Fruit fly (Drosophila melanogaster) whole organism, embryonic: Measurements from ENCODE around the gene CG9393.

ENCODE experiments used
- Aef1 ChIP-seq: fragments of 200-800 bp; sonication (Bioruptor generic); IDR thresholded peaks from 3 replicates; pipeline ENCODE4 v1.3.6; 2022; ENCODE audit warnings: missing biosample characterization, missing genetic modification characterization
- B-H1 ChIP-seq: fragments of 200-800 bp; sonication (Bioruptor generic); IDR thresholded peaks from 3 replicates; pipeline ENCODE4 v1.3.6; 2022; ENCODE audit warnings: missing biosample characterization, missing genetic modification characterization
- CG1024 ChIP-seq: fragments of 200-800 bp; sonication (Bioruptor generic); IDR thresholded peaks from 2 replicates; pipeline ENCODE4 v1.3.6; 2022; ENCODE audit warnings: missing biosample characterization, missing genetic modification characterization
- CG10654 ChIP-seq: fragments of 200-800 bp; sonication (Bioruptor generic); optimal IDR thresholded peaks from 2 replicates; lab custom pipeline; 2016; ENCODE audit warnings: missing biosample characterization, missing genetic modification characterization
- CG11504 ChIP-seq: fragments of 200-800 bp; sonication (Bioruptor generic); optimal IDR thresholded peaks from 3 replicates; lab custom pipeline; 2019; ENCODE audit warnings: missing biosample characterization, mild to moderate bottlenecking, missing genetic modification characterization, moderate library complexity
- CG12104 ChIP-seq: fragments of 200-800 bp; sonication (Bioruptor generic); optimal IDR thresholded peaks from 3 replicates; lab custom pipeline; 2016; ENCODE audit warnings: missing biosample characterization, missing genetic modification characterization
- CG13424 ChIP-seq: fragments of 200-800 bp; sonication (Bioruptor generic); optimal IDR thresholded peaks from 2 replicates; lab custom pipeline; 2019; ENCODE audit warnings: missing biosample characterization, mild to moderate bottlenecking, missing genetic modification characterization, moderate library complexity
- CG13894 ChIP-seq: fragments of 200-800 bp; sonication (Bioruptor generic); optimal IDR thresholded peaks from 3 replicates; lab custom pipeline; 2018; ENCODE audit warnings: missing biosample characterization, mild to moderate bottlenecking, missing genetic modification characterization, moderate library complexity
- CG1529 ChIP-seq: fragments of 200-800 bp; sonication (Bioruptor generic); optimal IDR thresholded peaks from 3 replicates; lab custom pipeline; 2018; ENCODE audit warnings: missing biosample characterization, missing genetic modification characterization
- CG15696 ChIP-seq: fragments of 200-800 bp; sonication (Bioruptor generic); optimal IDR thresholded peaks from 2 replicates; lab custom pipeline; 2019; ENCODE audit warnings: missing biosample characterization, mild to moderate bottlenecking, missing genetic modification characterization, moderate library complexity
- CG18476 ChIP-seq: fragments of 200-800 bp; sonication (Bioruptor generic); optimal IDR thresholded peaks from 2 replicates; lab custom pipeline; 2016; ENCODE audit warnings: missing biosample characterization, mild to moderate bottlenecking, missing genetic modification characterization
- CG2199 ChIP-seq: fragments of 200-800 bp; sonication (Bioruptor generic); IDR thresholded peaks from 3 replicates; pipeline ENCODE4 v1.3.6; 2022; ENCODE audit warnings: missing biosample characterization, missing genetic modification characterization
- CG33213 ChIP-seq: fragments of 200-800 bp; sonication (Bioruptor generic); optimal IDR thresholded peaks from 3 replicates; lab custom pipeline; 2016; ENCODE audit warnings: missing biosample characterization, missing genetic modification characterization
- CG3847 ChIP-seq: fragments of 200-800 bp; sonication (Bioruptor generic); IDR thresholded peaks from 2 replicates; pipeline ENCODE4 v1.3.6; 2022; ENCODE audit warnings: missing biosample characterization, missing genetic modification characterization
- CG4424 ChIP-seq: fragments of 200-800 bp; sonication (Bioruptor generic); optimal IDR thresholded peaks from 3 replicates; lab custom pipeline; 2016; ENCODE audit warnings: missing biosample characterization, missing genetic modification characterization
- CG4854 ChIP-seq: fragments of 200-800 bp; sonication (Bioruptor generic); optimal IDR thresholded peaks from 2 replicates; lab custom pipeline; 2016; ENCODE audit warnings: missing biosample characterization, missing genetic modification characterization, inconsistent platforms
- CG7786 ChIP-seq: fragments of 200-800 bp; sonication (Bioruptor generic); optimal IDR thresholded peaks from 2 replicates; lab custom pipeline; 2016; ENCODE audit warnings: missing biosample characterization, missing genetic modification characterization
- CG8290 ChIP-seq, 3 experiments: fragments of 200-800 bp; sonication (Bioruptor generic); optimal IDR thresholded peaks; 2 replicates each; lab custom pipeline; 2016 to 2019; ENCODE audit warnings: missing biosample characterization in 3 of 3, missing genetic modification characterization in 3 of 3, mild to moderate bottlenecking in 2 of 3, moderate library complexity in 1 of 3
- CG8478 ChIP-seq: fragments of >200 bp; optimal IDR thresholded peaks from 2 replicates; lab custom pipeline; 2018
- CG8944 ChIP-seq: fragments of 200-800 bp; sonication (Bioruptor generic); optimal IDR thresholded peaks from 3 replicates; lab custom pipeline; 2016; ENCODE audit warnings: missing biosample characterization, missing genetic modification characterization
- CG9932 ChIP-seq: fragments of 200-800 bp; sonication (Bioruptor generic); IDR thresholded peaks from 2 replicates; pipeline ENCODE4 v1.3.6; 2022; ENCODE audit warnings: missing biosample characterization, missing genetic modification characterization
- ERR ChIP-seq: fragments of 200-800 bp; sonication (Bioruptor generic); optimal IDR thresholded peaks from 2 replicates; lab custom pipeline; 2016; ENCODE audit warnings: missing biosample characterization, missing genetic modification characterization
- Gsc ChIP-seq: fragments of 200-800 bp; sonication (Bioruptor generic); IDR thresholded peaks from 2 replicates; pipeline ENCODE4 v1.3.6; 2022; ENCODE audit warnings: missing biosample characterization, missing genetic modification characterization
- Hand ChIP-seq: fragments of 200-800 bp; sonication (Bioruptor generic); optimal IDR thresholded peaks from 2 replicates; lab custom pipeline; 2017; ENCODE audit warnings: mild to moderate bottlenecking, missing biosample characterization, missing genetic modification reagents, missing genetic modification characterization
- HmgZ ChIP-seq: fragments of 200-800 bp; sonication (Bioruptor generic); optimal IDR thresholded peaks from 2 replicates; lab custom pipeline; 2018; ENCODE audit warnings: missing biosample characterization, mild to moderate bottlenecking, missing genetic modification characterization
- Hmr ChIP-seq: fragments of 200-800 bp; sonication (Bioruptor generic); optimal IDR thresholded peaks from 3 replicates; lab custom pipeline; 2017; ENCODE audit warnings: mild to moderate bottlenecking, missing biosample characterization, missing genetic modification reagents, missing genetic modification characterization
- MTF-1 ChIP-seq: fragments of 200-800 bp; sonication (Bioruptor generic); optimal IDR thresholded peaks from 2 replicates; lab custom pipeline; 2018; ENCODE audit warnings: missing biosample characterization, mild to moderate bottlenecking, missing genetic modification characterization, borderline replicate concordance
- Max ChIP-seq: fragments of 200-800 bp; sonication (Bioruptor generic); optimal IDR thresholded peaks from 2 replicates; lab custom pipeline; 2016; ENCODE audit warnings: missing biosample characterization, mild to moderate bottlenecking, missing genetic modification characterization
- NK7.1 ChIP-seq: fragments of 200-800 bp; sonication (Bioruptor generic); optimal IDR thresholded peaks from 3 replicates; lab custom pipeline; 2016; ENCODE audit warnings: missing biosample characterization, missing genetic modification characterization
- Optix ChIP-seq: fragments of 200-800 bp; sonication (Bioruptor generic); IDR thresholded peaks from 3 replicates; pipeline ENCODE4 v1.3.6; 2022; ENCODE audit warnings: missing biosample characterization, missing genetic modification characterization
- Poxn ChIP-seq: fragments of 200-800 bp; sonication (Bioruptor generic); IDR thresholded peaks from 2 replicates; pipeline ENCODE4 v1.3.6; 2022; ENCODE audit warnings: missing biosample characterization, missing genetic modification characterization
- Side ChIP-seq: fragments of 200-800 bp; sonication (Bioruptor generic); optimal IDR thresholded peaks from 2 replicates; lab custom pipeline; 2016; ENCODE audit warnings: missing biosample characterization, missing genetic modification characterization
- Sox100B ChIP-seq: fragments of 200-800 bp; sonication (Bioruptor generic); optimal IDR thresholded peaks from 3 replicates; lab custom pipeline; 2018; ENCODE audit warnings: missing biosample characterization, mild to moderate bottlenecking, missing genetic modification characterization
- Ssrp ChIP-seq: fragments of 200-800 bp; sonication (Bioruptor generic); optimal IDR thresholded peaks from 2 replicates; lab custom pipeline; 2018; ENCODE audit warnings: missing biosample characterization, mild to moderate bottlenecking, missing genetic modification characterization, moderate library complexity
- dysf ChIP-seq: fragments of 200-800 bp; sonication (Bioruptor generic); IDR thresholded peaks from 3 replicates; pipeline ENCODE4 v1.3.6; 2022; ENCODE audit warnings: missing biosample characterization, missing genetic modification characterization
- esg ChIP-seq: fragments of 200-800 bp; sonication (Bioruptor generic); conservative IDR thresholded peaks from 2 replicates; pipeline ENCODE4 v1.3.6; 2022; ENCODE audit warnings: missing biosample characterization, missing genetic modification characterization
- gcm2 ChIP-seq: fragments of 200-800 bp; sonication (Bioruptor generic); optimal IDR thresholded peaks from 2 replicates; lab custom pipeline; 2016; ENCODE audit warnings: missing biosample characterization, missing genetic modification characterization
- gem ChIP-seq: fragments of 200-800 bp; sonication (Bioruptor generic); optimal IDR thresholded peaks from 2 replicates; lab custom pipeline; 2019; ENCODE audit warnings: missing biosample characterization, mild to moderate bottlenecking, missing genetic modification characterization, moderate library complexity
- grn ChIP-seq: fragments of 200-800 bp; sonication (Bioruptor generic); optimal IDR thresholded peaks from 3 replicates; lab custom pipeline; 2017; ENCODE audit warnings: missing biosample characterization, missing genetic modification characterization
- lab ChIP-seq: fragments of 200-800 bp; sonication (Bioruptor generic); optimal IDR thresholded peaks from 3 replicates; lab custom pipeline; 2017; ENCODE audit warnings: missing biosample characterization, missing genetic modification characterization, mild to moderate bottlenecking, moderate library complexity, missing genetic modification reagents
- lbe ChIP-seq: fragments of 200-800 bp; sonication (Bioruptor generic); optimal IDR thresholded peaks from 2 replicates; lab custom pipeline; 2016; ENCODE audit warnings: missing biosample characterization, mild to moderate bottlenecking, missing genetic modification characterization
- otp ChIP-seq: fragments of 200-800 bp; sonication (Bioruptor generic); IDR thresholded peaks from 3 replicates; pipeline ENCODE4, ENCODE4 v1.3.6; 2022; ENCODE audit warnings: missing biosample characterization, missing genetic modification characterization
- pnt ChIP-seq: fragments of 200-800 bp; sonication (Bioruptor generic); optimal IDR thresholded peaks from 3 replicates; lab custom pipeline; 2016; ENCODE audit warnings: missing biosample characterization, missing genetic modification characterization
- prd ChIP-seq, 3 experiments: fragments of >200 bp in 2 of 3; fragments of 200-800 bp in 1 of 3; sonication (Bioruptor generic) in 1 of 3; optimal IDR thresholded peaks in 2 of 3; IDR thresholded peaks in 1 of 3; 2 replicates in 2 of 3; 3 replicates in 1 of 3; pipeline versions ENCODE4 v1.3.6 to Lab custom; 2017 to 2022; ENCODE audit warnings: missing biosample characterization in 1 of 3, missing genetic modification characterization in 1 of 3
- pros ChIP-seq: fragments of 200-800 bp; sonication (Bioruptor generic); optimal IDR thresholded peaks from 3 replicates; lab custom pipeline; 2019; ENCODE audit warnings: missing biosample characterization, mild to moderate bottlenecking, missing genetic modification characterization, moderate library complexity
- ranshi ChIP-seq: fragments of 200-800 bp; sonication (Bioruptor generic); IDR thresholded peaks from 2 replicates; pipeline ENCODE4 v1.3.6; 2022; ENCODE audit warnings: missing biosample characterization, missing genetic modification characterization
- run ChIP-seq: fragments of 200-800 bp; sonication (Bioruptor generic); optimal IDR thresholded peaks from 3 replicates; lab custom pipeline; 2018; ENCODE audit warnings: missing biosample characterization, mild to moderate bottlenecking, missing genetic modification characterization
- schlank ChIP-seq: fragments of 200-800 bp; sonication (Bioruptor generic); optimal IDR thresholded peaks from 2 replicates; lab custom pipeline; 2018; ENCODE audit warnings: missing biosample characterization, mild to moderate bottlenecking, missing genetic modification characterization
- so ChIP-seq: fragments of 200-800 bp; sonication (Bioruptor generic); IDR thresholded peaks from 3 replicates; pipeline ENCODE4 v1.3.6; 2022; ENCODE audit warnings: missing biosample characterization, missing genetic modification characterization
- zen ChIP-seq: fragments of 200-800 bp; sonication (Bioruptor generic); optimal IDR thresholded peaks from 3 replicates; lab custom pipeline; 2018; ENCODE audit warnings: missing biosample characterization, mild to moderate bottlenecking, missing genetic modification characterization, moderate library complexity

CG9393 gene

dm6 chr3R:9613124-9613523, 49.7 kb upstream of the CG9393 start (continued):
- TF ChIP-seq HmgZ (peak; percentile 18), Hand (GFP tag; lab: Kevin White, UChicago) (peak; percentile 47), NK7.1 (peak; percentile 44), otp (GFP tag; lab: Robert Waterston, UW) (peak; percentile 64; the same call in 2 of the 3 replicates), CG4424 (peak; percentile 62), Gsc (GFP tag; lab: Robert Waterston, UW) (no peak), CG8944 (peak; percentile 60), lbe (peak; percentile 79), Max (peak; percentile 46), CG11504 (tag; lab: Kevin White, UChicago) (peak; percentile 83), CG1024 (peak; percentile 65), CG8478 (lab: Kevin White, UChicago) (no peak), CG3847 (peak; percentile 52), lab (peak; percentile 90), ERR (GFP tag; lab: Kevin White, UChicago) (peak; percentile 24), gcm2 (GFP tag; lab: Kevin White, UChicago) (no peak), MTF-1 (GFP tag; lab: Kevin White, UChicago) (peak; percentile 7), CG13894 (tag; lab: Kevin White, UChicago) (peak; percentile 37), esg (GFP tag; lab: Robert Waterston, UW) (peak; percentile 57), CG1529 (no peak), Optix (GFP tag; lab: Robert Waterston, UW) (no peak), run (tag; lab: Kevin White, UChicago) (peak; percentile 10), CG33213 (GFP tag; lab: Kevin White, UChicago) (peak; percentile 26), Sox100B (GFP tag; lab: Kevin White, UChicago) (peak; percentile 47), CG2199 (GFP tag; lab: Robert Waterston, UW) (no peak), CG4854 (GFP tag; lab: Kevin White, UChicago) (peak; percentile 39), grn (GFP tag; lab: Kevin White, UChicago) (no peak), CG8290 (GFP tag; optimal IDR thresholded peaks at IDR 0.05; lab: Kevin White, UChicago) (no peak), CG8290 (tag; optimal IDR thresholded peaks at IDR 0.05; lab: Kevin White, UChicago) (peak in 1 of 2 experiments; percentile 41), dysf (peak; percentile 80), schlank (tag; lab: Kevin White, UChicago) (peak; percentile 7), Hmr (GFP tag; lab: Kevin White, UChicago) (peak; percentile 58), Aef1 (GFP tag; lab: Robert Waterston, UW) (peak; percentile 53), CG9932 (GFP tag; lab: Robert Waterston, UW) (peak; percentile 51), zen (tag; lab: Kevin White, UChicago) (no peak), prd (optimal IDR thresholded peaks at IDR 0.05; lab: Kevin White, UChicago) (no peak), prd (GFP tag; IDR thresholded peaks at IDR 0.05; lab: Robert Waterston, UW) (peak; percentile 79), CG15696 (no peak), pros (GFP tag; lab: Kevin White, UChicago) (no peak), CG7786 (GFP tag; lab: Kevin White, UChicago) (peak; percentile 27), Poxn (0 out of 2 replicates have a peak, but pooled peaks have one; percentile 8), Ssrp (tag; lab: Kevin White, UChicago) (peak; percentile 16), pnt (GFP tag; lab: Kevin White, UChicago) (peak; percentile 31), Side (GFP tag; lab: Kevin White, UChicago) (peak; percentile 43), so (GFP tag; lab: Robert Waterston, UW) (0 out of 3 replicates have a peak, but pooled peaks have one; percentile 51), gem (tag; lab: Kevin White, UChicago) (peak; percentile 77), CG12104 (GFP tag; lab: Kevin White, UChicago) (no peak), ranshi (GFP tag; lab: Robert Waterston, UW) (peak; percentile 68; the same call in 1 of the 2 replicates), CG13424 (tag; lab: Kevin White, UChicago) (peak; percentile 20), CG10654 (peak; percentile 43), CG18476 (GFP tag; lab: Kevin White, UChicago) (peak; percentile 59), B-H1 (peak; percentile 52; the same call in 2 of the 3 replicates)
